Fruit fly (Drosophila melanogaster) Kc167 (cell line): Measurements from ENCODE around the gene Imp.

Experiments
- Sin3A ChIP-seq: fragments of >200 bp; optimal IDR thresholded peaks from 2 replicates; lab custom pipeline; 2018; ENCODE audit warnings: missing external identifiers
- h ChIP-seq: fragments of >200 bp; optimal IDR thresholded peaks from 3 replicates; lab custom pipeline; 2018; ENCODE audit warnings: missing external identifiers
- psq ChIP-seq: fragments of >200 bp; optimal IDR thresholded peaks from 2 replicates; lab custom pipeline; 2017; ENCODE audit warnings: missing external identifiers
- ttk ChIP-seq: sonication (Bioruptor generic); optimal IDR thresholded peaks from 2 replicates; lab custom pipeline; 2017; ENCODE audit warnings: missing external identifiers

DNA sequence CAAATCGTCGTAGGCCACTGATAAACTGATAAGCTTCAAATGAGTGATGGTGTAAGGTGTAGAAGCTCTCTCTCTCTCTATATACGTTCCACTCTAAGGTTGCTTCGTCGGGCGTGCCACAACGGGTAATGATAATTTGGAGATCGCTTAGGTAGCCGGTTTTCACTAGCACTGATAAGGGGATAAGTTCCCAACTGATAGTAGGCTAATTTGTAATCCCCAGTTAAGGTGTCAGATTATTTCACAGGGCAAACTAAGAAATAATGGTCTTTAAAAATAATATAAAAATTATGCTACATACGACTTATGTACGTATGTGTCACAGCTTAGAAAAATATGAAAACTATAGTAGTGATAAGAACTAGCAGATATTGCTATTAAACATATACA is 61.5 kb downstream of the Imp start:
- TF ChIP-seq h (lab: Kevin White, UChicago), result no peak
- no peak for TF ChIP-seq ttk
- no peak for TF ChIP-seq psq
- TF ChIP-seq Sin3A (lab: Kevin White, UChicago), result no peak
